Worm (Caenorhabditis elegans): ENCODE results near the gene plx-2.

plx-2 gene

ce11 chrII:14374594-14374993 lies 50.1 kb downstream of the plx-2 start:
- no peak for TF ChIP-seq hsf-1 (GFP tag; IDR thresholded peaks at IDR 0.05)
- no peak for TF ChIP-seq nhr-120 (GFP tag; IDR thresholded peaks at IDR 0.05)
- no peak for TF ChIP-seq B0336.3 (GFP tag; IDR thresholded peaks at IDR 0.05)
- TF ChIP-seq B0019.2 (GFP tag; conservative IDR thresholded peaks at IDR 0.05): no peak
- no peak for TF ChIP-seq bed-1 (GFP tag; IDR thresholded peaks at IDR 0.05)
- TF ChIP-seq T26A5.8 (tag; optimal IDR thresholded peaks at IDR 0.05): no peak
- TF ChIP-seq ets-4 (GFP tag; optimal IDR thresholded peaks at IDR 0.05): no peak
- TF ChIP-seq F49E8.2 (tag; optimal IDR thresholded peaks at IDR 0.05; ENCODE audit: insufficient read depth): no peak
- TF ChIP-seq nhr-179 (tag; optimal IDR thresholded peaks at IDR 0.05): no peak
- no peak for TF ChIP-seq hrde-1 (tag; optimal IDR thresholded peaks at IDR 0.05; ENCODE audit: borderline replicate concordance)
- TF ChIP-seq lin-35 (GFP tag; optimal IDR thresholded peaks at IDR 0.05): no peak
- no peak for TF ChIP-seq dpff-1 (tag; optimal IDR thresholded peaks at IDR 0.05)

Measured in whole organism, young adult.